Worm (Caenorhabditis elegans) whole organism, L3 larva: ENCODE results near the gene clec-136.

Experiments used
- R02D3.7 ChIP-seq: fragments of 150-350 bp; optimal IDR thresholded peaks from 2 replicates; lab custom pipeline; 2014; ENCODE audit warnings: missing biosample characterization, missing genetic modification characterization
- ZK546.5 ChIP-seq: sonication (generic microtip); optimal IDR thresholded peaks from 2 replicates; lab custom pipeline; 2017; ENCODE audit warnings: missing biosample characterization, missing genetic modification characterization
- ama-1 ChIP-seq: fragments of 150-350 bp; optimal IDR thresholded peaks from 2 replicates; lab custom pipeline; 2018
- ceh-16 ChIP-seq: sonication (generic microtip); optimal IDR thresholded peaks from 2 replicates; lab custom pipeline; 2017; ENCODE audit warnings: missing biosample characterization, missing genetic modification characterization
- ceh-9 ChIP-seq: sonication (generic microtip); optimal IDR thresholded peaks from 2 replicates; lab custom pipeline; 2018; ENCODE audit warnings: missing biosample characterization, missing genetic modification characterization
- daf-12 ChIP-seq: fragments of 150-350 bp; optimal IDR thresholded peaks from 2 replicates; lab custom pipeline; 2014; ENCODE audit warnings: missing biosample characterization, missing genetic modification reagents, missing genetic modification characterization
- egl-27 ChIP-seq: sonication (generic microtip); optimal IDR thresholded peaks from 4 replicates; lab custom pipeline; 2017; ENCODE audit warnings: missing biosample characterization, missing genetic modification reagents, missing genetic modification characterization
- egl-5 ChIP-seq: fragments of 150-350 bp; optimal IDR thresholded peaks from 2 replicates; lab custom pipeline; 2017; ENCODE audit warnings: missing biosample characterization, missing genetic modification reagents, missing genetic modification characterization, inconsistent platforms
- elt-1 ChIP-seq: fragments of 150-350 bp; optimal IDR thresholded peaks from 2 replicates; lab custom pipeline; 2014; ENCODE audit warnings: missing biosample characterization, missing genetic modification characterization
- elt-2 ChIP-seq: sonication (generic microtip); optimal IDR thresholded peaks from 2 replicates; lab custom pipeline; 2016; ENCODE audit warnings: missing genetic modification reagents, mild to moderate bottlenecking, missing genetic modification characterization, missing compliant biosample characterization
- eor-1 ChIP-seq, 2 experiments: fragments of 150-350 bp; optimal IDR thresholded peaks; 2 replicates each; lab custom pipeline; 2014 to 2018; ENCODE audit warnings: missing biosample characterization in 2 of 2, missing genetic modification characterization in 2 of 2
- fkh-10 ChIP-seq: sonication (generic microtip); optimal IDR thresholded peaks from 2 replicates; lab custom pipeline; 2017; ENCODE audit warnings: missing biosample characterization, missing genetic modification reagents, missing genetic modification characterization
- fkh-2 ChIP-seq: fragments of 150-350 bp; optimal IDR thresholded peaks from 2 replicates; lab custom pipeline; 2014; ENCODE audit warnings: missing biosample characterization, missing genetic modification reagents, missing genetic modification characterization
- fos-1 ChIP-seq: fragments of 150-350 bp; optimal IDR thresholded peaks from 2 replicates; lab custom pipeline; 2014; ENCODE audit warnings: missing biosample characterization, missing genetic modification characterization
- hmg-11 ChIP-seq: sonication (generic microtip); optimal IDR thresholded peaks from 2 replicates; lab custom pipeline; 2016; ENCODE audit warnings: missing genetic modification characterization, missing compliant biosample characterization
- jun-1 ChIP-seq: fragments of 150-350 bp; optimal IDR thresholded peaks from 2 replicates; lab custom pipeline; 2014; ENCODE audit warnings: missing biosample characterization, missing genetic modification reagents, missing genetic modification characterization
- lin-15B ChIP-seq: fragments of 150-350 bp; optimal IDR thresholded peaks from 2 replicates; lab custom pipeline; 2014; ENCODE audit warnings: missing biosample characterization, missing genetic modification characterization
- lin-39 ChIP-seq: fragments of 150-350 bp; optimal IDR thresholded peaks from 2 replicates; lab custom pipeline; 2018; ENCODE audit warnings: missing biosample characterization, missing genetic modification reagents, missing genetic modification characterization
- lsy-12 ChIP-seq: sonication (generic microtip); optimal IDR thresholded peaks from 2 replicates; lab custom pipeline; 2016; ENCODE audit warnings: mild to moderate bottlenecking, missing genetic modification characterization, missing compliant biosample characterization
- mdl-1 ChIP-seq: fragments of 150-350 bp; optimal IDR thresholded peaks from 2 replicates; lab custom pipeline; 2014; ENCODE audit warnings: missing biosample characterization, missing genetic modification characterization
- mml-1 ChIP-seq: fragments of 150-350 bp; sonication (generic microtip); optimal IDR thresholded peaks from 3 replicates; lab custom pipeline; 2014; ENCODE audit warnings: missing biosample characterization, missing genetic modification characterization
- nfya-1 ChIP-seq: sonication (generic microtip); optimal IDR thresholded peaks from 2 replicates; lab custom pipeline; 2017; ENCODE audit warnings: missing genetic modification characterization, mild to moderate bottlenecking, missing compliant biosample characterization, antibody characterized with exemption, moderate library complexity; ENCODE audit not compliant: insufficient read depth
- nhr-11 ChIP-seq: fragments of 150-350 bp; optimal IDR thresholded peaks from 2 replicates; lab custom pipeline; 2014; ENCODE audit warnings: missing biosample characterization, missing genetic modification characterization
- nhr-12 ChIP-seq: fragments of 150-350 bp; optimal IDR thresholded peaks from 2 replicates; lab custom pipeline; 2014; ENCODE audit warnings: missing biosample characterization, missing genetic modification characterization
- nhr-23 ChIP-seq: fragments of 150-350 bp; optimal IDR thresholded peaks from 2 replicates; lab custom pipeline; 2014; ENCODE audit warnings: missing biosample characterization, missing genetic modification reagents, missing genetic modification characterization
- nhr-237 ChIP-seq: fragments of 150-350 bp; optimal IDR thresholded peaks from 2 replicates; lab custom pipeline; 2014; ENCODE audit warnings: missing biosample characterization, missing genetic modification characterization
- nhr-28 ChIP-seq: fragments of 150-350 bp; optimal IDR thresholded peaks from 2 replicates; lab custom pipeline; 2014; ENCODE audit warnings: missing biosample characterization, missing genetic modification characterization
- nhr-43 ChIP-seq: sonication (generic microtip); optimal IDR thresholded peaks from 2 replicates; lab custom pipeline; 2016; ENCODE audit warnings: mild to moderate bottlenecking, missing genetic modification characterization, missing compliant biosample characterization; ENCODE audit not compliant: poor library complexity, severe bottlenecking
- nhr-67 ChIP-seq: fragments of 150-350 bp; optimal IDR thresholded peaks from 2 replicates; lab custom pipeline; 2014; ENCODE audit warnings: missing biosample characterization, missing genetic modification characterization
- nhr-76 ChIP-seq: fragments of 150-350 bp; sonication (generic microtip); optimal IDR thresholded peaks from 5 replicates; lab custom pipeline; 2014; ENCODE audit warnings: missing biosample characterization, missing genetic modification characterization
- nhr-77 ChIP-seq: fragments of 150-350 bp; optimal IDR thresholded peaks from 2 replicates; lab custom pipeline; 2014; ENCODE audit warnings: missing biosample characterization, missing genetic modification characterization
- pha-4 ChIP-seq: fragments of 150-350 bp; optimal IDR thresholded peaks from 2 replicates; lab custom pipeline; 2014; ENCODE audit warnings: missing biosample characterization, missing genetic modification reagents, missing genetic modification characterization
- pqm-1 ChIP-seq: fragments of 150-350 bp; optimal IDR thresholded peaks from 2 replicates; lab custom pipeline; 2017; ENCODE audit warnings: missing biosample characterization, missing genetic modification characterization, inconsistent platforms
- skn-1 ChIP-seq: fragments of 150-350 bp; optimal IDR thresholded peaks from 2 replicates; lab custom pipeline; 2014; ENCODE audit warnings: missing biosample characterization, missing genetic modification characterization
- snpc-4 ChIP-seq: fragments of 150-350 bp; optimal IDR thresholded peaks from 2 replicates; lab custom pipeline; 2014; ENCODE audit warnings: missing biosample characterization, missing genetic modification characterization
- unc-39 ChIP-seq: sonication (generic microtip); optimal IDR thresholded peaks from 4 replicates; lab custom pipeline; 2017; ENCODE audit warnings: missing biosample characterization, missing genetic modification characterization
- unc-62 ChIP-seq: fragments of 150-350 bp; sonication (generic microtip); optimal IDR thresholded peaks from 4 replicates; lab custom pipeline; 2014; ENCODE audit warnings: missing biosample characterization, missing genetic modification reagents, missing genetic modification characterization
- zag-1 ChIP-seq: fragments of 150-350 bp; optimal IDR thresholded peaks from 2 replicates; lab custom pipeline; 2014; ENCODE audit warnings: missing biosample characterization, missing genetic modification characterization
- ztf-11 ChIP-seq: fragments of 150-350 bp; optimal IDR thresholded peaks from 2 replicates; lab custom pipeline; 2014; ENCODE audit warnings: missing biosample characterization, missing genetic modification characterization

clec-136 gene

ce11 chrII:4616443-4616842 is at the start of gene clec-136:
clec-136 (minus strand) TSS chrII:4616543.
- TF ChIP-seq lin-39 (tag; lab: Kevin White, UChicago) (no peak), mml-1 (tag; lab: Kevin White, UChicago) (no peak), nhr-76 (tag; lab: Kevin White, UChicago) (no peak), ceh-9 (tag; lab: Kevin White, UChicago) (no peak), lin-15B (tag; lab: Kevin White, UChicago) (no peak), unc-39 (tag; lab: Kevin White, UChicago) (no peak), lsy-12 (no peak), pqm-1 (no peak), nhr-28 (tag; lab: Kevin White, UChicago) (no peak), daf-12 (tag; lab: Kevin White, UChicago) (no peak), snpc-4 (tag; lab: Kevin White, UChicago) (no peak), ceh-16 (tag; lab: Kevin White, UChicago) (no peak), egl-27 (tag; lab: Kevin White, UChicago) (no peak), hmg-11 (no peak)

ce11 chrII:4665359-4665758 is 49.0 kb upstream of the clec-136 start, which contains the start of gene T05A7.11:
T05A7.11 (minus strand) TSS chrII:4665459.
- TF ChIP-seq nhr-237 (tag; lab: Kevin White, UChicago) (no peak), mdl-1 (tag; lab: Kevin White, UChicago) (no peak), ama-1 (no peak), pha-4 (tag; lab: Kevin White, UChicago) (no peak), daf-12 (tag; lab: Kevin White, UChicago) (no peak), nhr-67 (tag; lab: Kevin White, UChicago) (no peak), lin-39 (tag; lab: Kevin White, UChicago) (no peak), nhr-11 (no peak), egl-27 (tag; lab: Kevin White, UChicago) (no peak), egl-5 (tag; lab: Kevin White, UChicago) (no peak), nfya-1 (tag; lab: Kevin White, UChicago) (no peak), elt-2 (tag; lab: Kevin White, UChicago) (no peak), nhr-23 (no peak), pqm-1 (no peak), eor-1 (tag; optimal IDR thresholded peaks at IDR 0.05; lab: Kevin White, UChicago) (no peak), fos-1 (no peak), unc-62 (GFP tag; lab: Kevin White, UChicago) (no peak), nhr-77 (tag; lab: Kevin White, UChicago) (no peak), nhr-43 (tag; lab: Kevin White, UChicago) (no peak)

- TF ChIP-seq R02D3.7 = no peak
- no peak for TF ChIP-seq nfya-1 (tag; lab: Kevin White, UChicago)
- TF ChIP-seq zag-1 (tag; lab: Kevin White, UChicago) = no peak
- TF ChIP-seq pqm-1 = no peak
- TF ChIP-seq nhr-28 (tag; lab: Kevin White, UChicago) = no peak
- no peak for TF ChIP-seq ZK546.5
- TF ChIP-seq skn-1 (tag; lab: Kevin White, UChicago) = no peak
- no peak for TF ChIP-seq nhr-67 (tag; lab: Kevin White, UChicago)
- TF ChIP-seq nhr-76 (tag; lab: Kevin White, UChicago) = no peak
- TF ChIP-seq mdl-1 (tag; lab: Kevin White, UChicago) = no peak
- TF ChIP-seq fos-1 = no peak
- no peak for TF ChIP-seq elt-1 (tag; lab: Kevin White, UChicago)
- no peak for TF ChIP-seq lin-15B (tag; lab: Kevin White, UChicago)
- no peak for TF ChIP-seq jun-1
- no peak for TF ChIP-seq fkh-10
- no peak for TF ChIP-seq ztf-11
- TF ChIP-seq nhr-12 (tag; lab: Kevin White, UChicago) = no peak
- TF ChIP-seq, all 47 proteins: peak for 0
Observed at ce11 chrII:4663186-4663585, 46.8 kb upstream of the clec-136 start, which contains the start of gene T05A7.12. T05A7.12 (minus strand) TSS chrII:4663286.

ce11 chrII:4661278-4661677 is 44.9 kb upstream of the clec-136 start, which contains the start of gene T05A7.13:
T05A7.13 (minus strand) TSS chrII:4661378.
- TF ChIP-seq fkh-2 (tag; lab: Kevin White, UChicago) = no peak
